Worm (Caenorhabditis elegans): Measurements from ENCODE around the gene C34F6.12.

Gene C34F6.12

DNA sequence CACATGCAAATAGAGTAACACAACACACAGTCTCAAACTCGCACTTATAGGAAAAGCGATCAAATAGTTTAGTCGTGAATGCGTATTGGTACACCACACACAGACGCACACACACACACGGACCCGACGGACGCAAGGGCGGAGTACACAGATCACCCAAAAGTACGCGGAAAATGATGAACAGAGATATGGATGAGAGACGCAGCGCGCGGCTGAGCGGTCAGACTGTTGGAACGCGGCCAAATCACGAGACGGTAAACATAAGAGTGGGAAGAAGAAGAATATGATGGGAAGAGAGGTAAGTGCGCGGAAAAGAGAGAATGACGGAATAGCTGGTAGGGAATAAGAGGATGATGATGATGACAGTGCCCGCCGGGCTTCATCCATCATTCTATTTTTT lies 21.6 kb upstream of the C34F6.12 start (continued):
- TF ChIP-seq hlh-8 (tag; optimal IDR thresholded peaks at IDR 0.05): no peak
- no peak for TF ChIP-seq ahr-1 (tag; optimal IDR thresholded peaks at IDR 0.05)
- no peak for TF ChIP-seq lim-6 (tag; optimal IDR thresholded peaks at IDR 0.05)
- TF ChIP-seq ceh-9 (tag; optimal IDR thresholded peaks at IDR 0.05): no peak
- TF ChIP-seq F13H6.1 (tag; optimal IDR thresholded peaks at IDR 0.05): no peak
- TF ChIP-seq ceh-45 (GFP tag; IDR thresholded peaks at IDR 0.05): no peak
- no peak for TF ChIP-seq zip-5 (tag; optimal IDR thresholded peaks at IDR 0.05)
- TF ChIP-seq nhr-11 (tag; optimal IDR thresholded peaks at IDR 0.05): no peak
- peak; percentile 17 for TF ChIP-seq ceh-18 (tag; optimal IDR thresholded peaks at IDR 0.05)
- no peak for TF ChIP-seq ceh-48 (tag; optimal IDR thresholded peaks at IDR 0.05)
- TF ChIP-seq ceh-19 (GFP tag; optimal IDR thresholded peaks at IDR 0.05): no peak
- TF ChIP-seq C38D4.7 (GFP tag; optimal IDR thresholded peaks at IDR 0.05): no peak
- no peak for TF ChIP-seq Y22D7AL.16 (tag; optimal IDR thresholded peaks at IDR 0.05)
- TF ChIP-seq hlh-15 (tag; optimal IDR thresholded peaks at IDR 0.05): no peak
- TF ChIP-seq T23F11.4 (GFP tag; optimal IDR thresholded peaks at IDR 0.05): no peak
- TF ChIP-seq lin-11 (tag; optimal IDR thresholded peaks at IDR 0.05): no peak
- TF ChIP-seq ceh-6 (GFP tag; optimal IDR thresholded peaks at IDR 0.05): no peak
- TF ChIP-seq fkh-6 (tag; optimal IDR thresholded peaks at IDR 0.05): peak; percentile 28
- TF ChIP-seq C08G9.2 (tag; optimal IDR thresholded peaks at IDR 0.05): peak; percentile 44
- peak; percentile 59 for TF ChIP-seq ceh-2 (tag; optimal IDR thresholded peaks at IDR 0.05)
- no peak for TF ChIP-seq odd-2 (tag; optimal IDR thresholded peaks at IDR 0.05)
- TF ChIP-seq unc-55 (GFP tag; optimal IDR thresholded peaks at IDR 0.05): no peak
- TF ChIP-seq pha-2 (tag; optimal IDR thresholded peaks at IDR 0.05): no peak
- TF ChIP-seq fax-1 (tag; optimal IDR thresholded peaks at IDR 0.05): no peak
- TF ChIP-seq pqm-1 (tag; optimal IDR thresholded peaks at IDR 0.05): no peak
- peak; percentile 40 for TF ChIP-seq ceh-31 (tag; optimal IDR thresholded peaks at IDR 0.05)
- no peak for TF ChIP-seq ceh-14 (tag; optimal IDR thresholded peaks at IDR 0.05)
- no peak for TF ChIP-seq ceh-22 (tag; optimal IDR thresholded peaks at IDR 0.05)
- no peak for TF ChIP-seq eyg-1 (tag; optimal IDR thresholded peaks at IDR 0.05)
- TF ChIP-seq ceh-30 (tag; optimal IDR thresholded peaks at IDR 0.05): no peak

DNA sequence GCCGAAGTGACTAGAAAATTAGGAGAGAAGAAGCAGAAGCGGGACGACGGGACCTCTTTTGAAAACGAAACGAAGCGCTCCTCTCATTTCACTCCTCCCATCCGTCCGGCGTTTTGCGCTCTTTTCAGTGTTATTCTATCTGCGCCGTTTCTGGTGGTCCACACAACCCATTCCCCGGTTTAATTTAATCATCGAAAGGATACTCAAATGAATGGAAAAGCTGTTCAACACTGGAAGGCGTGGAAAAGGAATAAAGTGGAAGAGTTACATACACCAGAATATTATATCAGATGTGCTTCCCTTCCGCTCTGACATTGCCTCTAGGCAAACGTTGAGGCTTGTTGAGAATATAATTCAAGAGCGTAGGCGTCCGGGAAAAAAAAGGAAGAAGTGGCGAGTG lies 18.6 kb upstream of the C34F6.12 start:
- peak; percentile 76 for TF ChIP-seq unc-42 (tag; optimal IDR thresholded peaks at IDR 0.05)
- no peak for TF ChIP-seq unc-86 (tag; optimal IDR thresholded peaks at IDR 0.05)

DNA sequence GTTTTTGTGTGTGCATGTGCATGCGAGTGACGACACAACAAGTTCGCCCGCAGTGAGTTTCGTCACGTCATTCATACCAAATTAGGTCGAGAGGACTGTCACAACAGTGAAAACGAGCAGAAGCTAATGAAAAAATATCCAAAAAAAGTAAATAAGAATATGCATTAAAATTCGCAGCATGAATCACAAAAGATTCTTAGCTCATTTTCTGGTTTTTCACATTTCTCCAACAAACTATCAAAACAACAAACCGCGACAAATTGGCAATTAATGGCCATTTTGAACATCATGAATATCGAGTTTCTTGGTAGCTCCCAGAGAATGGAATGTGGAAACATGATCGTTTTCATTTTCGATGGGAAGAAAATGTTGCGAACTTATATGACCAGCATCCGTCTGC lies 17.1 kb upstream of the C34F6.12 start:
- TF ChIP-seq unc-42 (tag; optimal IDR thresholded peaks at IDR 0.05) (no peak), lin-11 (tag; optimal IDR thresholded peaks at IDR 0.05) (no peak), pag-3 (tag; optimal IDR thresholded peaks at IDR 0.05; ENCODE audit: borderline replicate concordance) (no peak), zip-5 (tag; optimal IDR thresholded peaks at IDR 0.05) (no peak), Y22D7AL.16 (tag; optimal IDR thresholded peaks at IDR 0.05) (no peak)

DNA sequence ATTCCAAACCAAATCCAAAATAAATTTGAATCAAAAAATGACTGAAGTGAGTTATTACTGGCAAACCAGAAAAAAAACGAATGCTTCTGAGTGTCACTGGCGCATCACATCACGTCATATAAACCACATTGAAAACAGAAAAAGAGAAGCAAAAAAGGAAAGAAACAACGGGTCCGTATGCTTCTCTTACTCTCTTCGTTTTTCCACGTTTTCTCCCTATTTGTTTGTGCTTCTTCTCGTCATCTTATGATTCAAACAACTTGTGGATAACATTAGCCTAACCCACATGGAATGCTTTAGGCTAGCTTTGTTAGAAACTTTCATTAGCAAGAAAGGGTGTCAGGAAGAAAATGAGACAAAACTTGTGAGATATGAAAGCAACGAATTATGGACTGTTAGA lies 15.0 kb upstream of the C34F6.12 start:
- TF ChIP-seq nhr-11 (tag; optimal IDR thresholded peaks at IDR 0.05) (no peak), che-1 (tag; optimal IDR thresholded peaks at IDR 0.05) (no peak), rnt-1 (tag; optimal IDR thresholded peaks at IDR 0.05) (no peak), elt-4 (tag; optimal IDR thresholded peaks at IDR 0.05) (no peak), K02D7.2 (tag; optimal IDR thresholded peaks at IDR 0.05) (no peak), ceh-18 (tag; optimal IDR thresholded peaks at IDR 0.05) (no peak), sox-4 (tag; optimal IDR thresholded peaks at IDR 0.05) (no peak), ahr-1 (tag; optimal IDR thresholded peaks at IDR 0.05) (no peak), sox-2 (GFP tag; IDR thresholded peaks at IDR 0.05) (no peak)

Measured in whole organism, late embryonic.